Worm (Caenorhabditis elegans): ENCODE data around the gene F09A5.2.

- TF ChIP-seq pqm-1 (tag; optimal IDR thresholded peaks at IDR 0.05) (no peak), fkh-10 (GFP tag; optimal IDR thresholded peaks at IDR 0.05) (no peak), sdc-2 (tag; optimal IDR thresholded peaks at IDR 0.05) (no peak), pros-1 (tag; optimal IDR thresholded peaks at IDR 0.05) (peak; percentile 29), pha-4 (tag; optimal IDR thresholded peaks at IDR 0.05) (no peak), dve-1 (tag; optimal IDR thresholded peaks at IDR 0.05) (no peak), elt-2 (tag; optimal IDR thresholded peaks at IDR 0.05) (no peak), fax-1 (tag; optimal IDR thresholded peaks at IDR 0.05) (no peak), nhr-11 (tag; optimal IDR thresholded peaks at IDR 0.05) (no peak), C08G9.2 (tag; optimal IDR thresholded peaks at IDR 0.05) (no peak), hlh-13 (GFP tag; optimal IDR thresholded peaks at IDR 0.05) (no peak), tbx-2 (tag; optimal IDR thresholded peaks at IDR 0.05) (no peak)
These were observed 20.8 kb downstream of the F09A5.2 start for ce11 chrX:13155730-13156129.

All from whole organism, late embryonic.